Fruit fly (Drosophila melanogaster) S2 (cell line): ENCODE data around the gene CG17202.

Experiments used
- CG8478 ChIP-seq: fragments of >200 bp; optimal IDR thresholded peaks from 2 replicates; lab custom pipeline; 2018
- CTCF ChIP-seq, 2 experiments: fragments of >200 bp; optimal IDR thresholded peaks; 2 replicates each; lab custom pipeline; 2018

dm6 chr3R:12411449-12411848 lies 11.1 kb upstream of the CG17202 start:
- TF ChIP-seq CG8478 (lab: Kevin White, UChicago) (no peak), CTCF (optimal IDR thresholded peaks at IDR 0.05; lab: Kevin White, UChicago) (no peak)
